4 fruit fly cellular contexts compared by ENCODE assay signal in genomic region chr3L:11402305-11402704, dm6.
TF ChIP-seq lines count a peak whose summit lies in the region.

No protein-coding gene starts in this region.

- TF ChIP-seq CTCF in whole organism, embryonic (GFP tag; optimal IDR thresholded peaks at IDR 0.05; lab: Kevin White, UChicago): no peak

TF ChIP-seq in whole organism, embryonic, 481 proteins besides CTCF, POLR2A, EP300 and RAD21 (continues in another document):
- TF ChIP-seq Bdp1 (GFP tag; optimal IDR thresholded peaks at IDR 0.05; lab: Kevin White, UChicago): no peak
- peak; percentile 42; the same call in 1 of the 2 replicates for TF ChIP-seq ssp (GFP tag; IDR thresholded peaks at IDR 0.05; lab: Robert Waterston, UW)
- peak; percentile 53 for TF ChIP-seq sisA (GFP tag; IDR thresholded peaks at IDR 0.05; lab: Robert Waterston, UW)
- peak; percentile 12 for TF ChIP-seq HLH54F (GFP tag; optimal IDR thresholded peaks at IDR 0.05; lab: Kevin White, UChicago)
- no peak for TF ChIP-seq hkb (optimal IDR thresholded peaks at IDR 0.05; lab: Kevin White, UChicago)
- peak; percentile 59 for TF ChIP-seq hkb (GFP tag; IDR thresholded peaks at IDR 0.05; lab: Robert Waterston, UW)
- TF ChIP-seq sc (optimal IDR thresholded peaks at IDR 0.05; lab: Kevin White, UChicago): no peak
- TF ChIP-seq sc (GFP tag; optimal IDR thresholded peaks at IDR 0.05; lab: Kevin White, UChicago): no peak
- no peak for TF ChIP-seq CG15073 (GFP tag; optimal IDR thresholded peaks at IDR 0.05; lab: Kevin White, UChicago)
- peak; percentile 61; the same call in 1 of the 2 replicates for TF ChIP-seq CG32532 (GFP tag; IDR thresholded peaks at IDR 0.05; lab: Robert Waterston, UW)
- no peak for TF ChIP-seq BtbVII (GFP tag; optimal IDR thresholded peaks at IDR 0.05; lab: Kevin White, UChicago)
- TF ChIP-seq Xbp1 (GFP tag; optimal IDR thresholded peaks at IDR 0.05; lab: Kevin White, UChicago): peak; percentile 18
- peak; percentile 19 for TF ChIP-seq CG6854 (GFP tag; optimal IDR thresholded peaks at IDR 0.05; lab: Kevin White, UChicago)
- TF ChIP-seq nmo (GFP tag; optimal IDR thresholded peaks at IDR 0.05; lab: Kevin White, UChicago): no peak
- peak; percentile 66 for TF ChIP-seq CG2120 (GFP tag; optimal IDR thresholded peaks at IDR 0.05; lab: Kevin White, UChicago)
- no peak for TF ChIP-seq CG2202 (tag; optimal IDR thresholded peaks at IDR 0.05; lab: Kevin White, UChicago)
- no peak for TF ChIP-seq NC2β (GFP tag; optimal IDR thresholded peaks at IDR 0.05; lab: Kevin White, UChicago)
- TF ChIP-seq Dref (GFP tag; IDR thresholded peaks at IDR 0.05; lab: Robert Waterston, UW): no peak
- TF ChIP-seq CG9932 (GFP tag; IDR thresholded peaks at IDR 0.05; lab: Robert Waterston, UW): peak; percentile 52
- TF ChIP-seq gsb-n (tag; optimal IDR thresholded peaks at IDR 0.05; lab: Kevin White, UChicago): no peak
- TF ChIP-seq gt (GFP tag; IDR thresholded peaks at IDR 0.05; lab: Robert Waterston, UW): no peak
- TF ChIP-seq Meics (GFP tag; optimal IDR thresholded peaks at IDR 0.05; lab: Kevin White, UChicago): peak; percentile 47
- peak; percentile 13 for TF ChIP-seq pho (GFP tag; optimal IDR thresholded peaks at IDR 0.05; lab: Kevin White, UChicago)

TF ChIP-seq in whole organism, prepupa, 60 proteins besides CTCF, POLR2A, EP300 and RAD21:
- TF ChIP-seq CG4318 (GFP tag; optimal IDR thresholded peaks at IDR 0.05; lab: Kevin White, UChicago) (no peak), Eip75B (GFP tag; optimal IDR thresholded peaks at IDR 0.05; lab: Kevin White, UChicago) (no peak), CG1621 (tag; optimal IDR thresholded peaks at IDR 0.05; lab: Kevin White, UChicago) (no peak), Met (GFP tag; optimal IDR thresholded peaks at IDR 0.05; lab: Kevin White, UChicago) (peak; percentile 12), svp (GFP tag; lab: Kevin White, UChicago) (peak; percentile 32), esn (GFP tag; optimal IDR thresholded peaks at IDR 0.05; lab: Kevin White, UChicago) (peak; percentile 15), CG9139 (GFP tag; optimal IDR thresholded peaks at IDR 0.05; lab: Kevin White, UChicago) (no peak), CG31627 (GFP tag; optimal IDR thresholded peaks at IDR 0.05; lab: Kevin White, UChicago) (peak; percentile 6), dac (GFP tag; optimal IDR thresholded peaks at IDR 0.05; lab: Kevin White, UChicago) (no peak), Sox15 (GFP tag; optimal IDR thresholded peaks at IDR 0.05; lab: Kevin White, UChicago) (no peak), Eip78C (GFP tag; lab: Kevin White, UChicago) (peak; percentile 62)

TF ChIP-seq in whole organism, pupa, 21 proteins besides CTCF, POLR2A, EP300 and RAD21:
- TF ChIP-seq rn (GFP tag; IDR thresholded peaks at IDR 0.05; lab: Robert Waterston, UW) (no peak), CG8159 (tag; optimal IDR thresholded peaks at IDR 0.05; lab: Kevin White, UChicago) (peak; percentile 14)

TF ChIP-seq in whole organism, wandering third instar larva, 38 proteins besides CTCF, POLR2A, EP300 and RAD21:
- peak in 1 of 2 experiments; percentile 26 for TF ChIP-seq foxo (GFP tag; optimal IDR thresholded peaks at IDR 0.05; lab: Kevin White, UChicago)
- no peak for TF ChIP-seq usp (GFP tag; optimal IDR thresholded peaks at IDR 0.05; lab: Kevin White, UChicago)
- TF ChIP-seq GATAd (GFP tag; optimal IDR thresholded peaks at IDR 0.05; lab: Kevin White, UChicago): no peak
- TF ChIP-seq Myc (optimal IDR thresholded peaks at IDR 0.05; lab: Kevin White, UChicago): no peak
- TF ChIP-seq fru (GFP tag; optimal IDR thresholded peaks at IDR 0.05; lab: Kevin White, UChicago): peak; percentile 21
- no peak for TF ChIP-seq Mio (GFP tag; optimal IDR thresholded peaks at IDR 0.05; lab: Kevin White, UChicago)
- no peak for TF ChIP-seq Vsx2 (GFP tag; optimal IDR thresholded peaks at IDR 0.05; lab: Kevin White, UChicago; ENCODE audit: partially characterized antibody)
- peak; percentile 8 for TF ChIP-seq HLH106 (tag; optimal IDR thresholded peaks at IDR 0.05; lab: Kevin White, UChicago)
- TF ChIP-seq woc (GFP tag; optimal IDR thresholded peaks at IDR 0.05; lab: Kevin White, UChicago): peak; percentile 6
- no peak for TF ChIP-seq jim (GFP tag; optimal IDR thresholded peaks at IDR 0.05; lab: Kevin White, UChicago)
- TF ChIP-seq rgr (GFP tag; optimal IDR thresholded peaks at IDR 0.05; lab: Kevin White, UChicago): peak; percentile 0
- TF ChIP-seq br (GFP tag; optimal IDR thresholded peaks at IDR 0.05; lab: Kevin White, UChicago): no peak
- TF ChIP-seq CrebA (GFP tag; optimal IDR thresholded peaks at IDR 0.05; lab: Kevin White, UChicago; ENCODE audit: borderline replicate concordance): no peak
- peak; percentile 14 for TF ChIP-seq ey (GFP tag; optimal IDR thresholded peaks at IDR 0.05; lab: Kevin White, UChicago)
- TF ChIP-seq dl (GFP tag; optimal IDR thresholded peaks at IDR 0.05; lab: Kevin White, UChicago; ENCODE audit: insufficient read depth in 1 of 2, partially characterized antibody in 2 of 2): no peak
- TF ChIP-seq OdsH (GFP tag; optimal IDR thresholded peaks at IDR 0.05; lab: Kevin White, UChicago): peak; percentile 19
- no peak for TF ChIP-seq sage (GFP tag; optimal IDR thresholded peaks at IDR 0.05; lab: Kevin White, UChicago)
- peak; percentile 38 for TF ChIP-seq h (GFP tag; optimal IDR thresholded peaks at IDR 0.05; lab: Kevin White, UChicago)

Comparison
In these comparisons a context has a peak if more than half of its experiments do, and no peak if none do; other contexts are left out.
1. Of the 7 proteins assayed by ChIP-seq in both whole organism, embryonic and whole organism, prepupa: peak only in whole organism, embryonic: Blimp-1, CG6854 and Gug; only in whole organism, prepupa: none; in both: none; in neither: 4.